Worm (Caenorhabditis elegans) whole organism, young adult: ENCODE results near the gene gss-1.

Source experiments
- B0336.3 ChIP-seq: fragments of 200-800 bp; sonication (Bioruptor generic); IDR thresholded peaks from 2 replicates; pipeline ENCODE4 v1.3.6; 2022; ENCODE audit warnings: missing genetic modification characterization, missing compliant biosample characterization
- C17E4.6 ChIP-seq: fragments of 200-800 bp; sonication (Bioruptor generic); IDR thresholded peaks from 2 replicates; pipeline ENCODE4 v1.3.6; 2022; ENCODE audit warnings: missing genetic modification reagents, missing genetic modification characterization, missing compliant biosample characterization
- F49E8.2 ChIP-seq: sonication (generic microtip); optimal IDR thresholded peaks from 3 replicates; lab custom pipeline; 2017; ENCODE audit warnings: missing genetic modification characterization, mild to moderate bottlenecking, missing compliant biosample characterization, antibody characterized with exemption, moderate library complexity; ENCODE audit not compliant: insufficient read depth
- F57A8.1 ChIP-seq: fragments of 200-800 bp; sonication (Bioruptor generic); optimal IDR thresholded peaks from 2 replicates; lab custom pipeline; 2018; ENCODE audit warnings: mild to moderate bottlenecking, missing genetic modification characterization, moderate library complexity, missing compliant biosample characterization
- K11D2.4 ChIP-seq: fragments of 200-800 bp; sonication (Bioruptor generic); IDR thresholded peaks from 2 replicates; pipeline ENCODE4 v1.3.6; 2022; ENCODE audit warnings: missing genetic modification reagents, missing genetic modification characterization, missing compliant biosample characterization
- K12H6.12 ChIP-seq: fragments of 200-800 bp; sonication (Bioruptor generic); optimal IDR thresholded peaks from 2 replicates; lab custom pipeline; 2018; ENCODE audit warnings: mild to moderate bottlenecking, missing genetic modification characterization, missing compliant biosample characterization
- Y56A3A.18 ChIP-seq: fragments of 200-800 bp; sonication (Bioruptor generic); IDR thresholded peaks from 2 replicates; pipeline ENCODE4 v1.3.6; 2022; ENCODE audit warnings: missing genetic modification reagents, missing genetic modification characterization, missing compliant biosample characterization
- Y67H2A.10 ChIP-seq: fragments of 200-800 bp; sonication (Bioruptor generic); conservative IDR thresholded peaks from 2 replicates; pipeline ENCODE4 v1.3.6; 2022; ENCODE audit warnings: missing genetic modification reagents, missing genetic modification characterization, missing compliant biosample characterization
- Y79H2A.3 ChIP-seq: fragments of 200-800 bp; sonication (Bioruptor generic); conservative IDR thresholded peaks from 2 replicates; pipeline ENCODE4 v1.3.6; 2022; ENCODE audit warnings: missing genetic modification reagents, missing genetic modification characterization, missing compliant biosample characterization
- ama-1 ChIP-seq, 3 experiments: fragments of 150-350 bp in 1 of 3; sonication (generic microtip) in 2 of 3; optimal IDR thresholded peaks; 2 replicates each; lab custom pipeline; 2014 to 2018; ENCODE audit warnings: missing biosample characterization in 2 of 3, missing genetic modification characterization in 2 of 3, missing genetic modification reagents in 2 of 3
- aptf-2 ChIP-seq: fragments of 200-800 bp; sonication (Bioruptor generic); conservative IDR thresholded peaks from 2 replicates; pipeline ENCODE4 v1.3.6; 2022; ENCODE audit warnings: missing genetic modification reagents, missing genetic modification characterization, missing compliant biosample characterization
- attf-6 ChIP-seq: fragments of 200-800 bp; sonication (Bioruptor generic); IDR thresholded peaks from 2 replicates; pipeline ENCODE4 v1.3.6; 2022; ENCODE audit warnings: missing genetic modification reagents, missing genetic modification characterization, missing compliant biosample characterization
- bed-1 ChIP-seq: fragments of 200-800 bp; sonication (Bioruptor generic); IDR thresholded peaks from 2 replicates; pipeline ENCODE4 v1.3.6; 2022; ENCODE audit warnings: missing genetic modification reagents, missing genetic modification characterization, missing compliant biosample characterization
- ceh-100 ChIP-seq: fragments of 200-800 bp; sonication (Bioruptor generic); IDR thresholded peaks from 2 replicates; pipeline ENCODE4 v1.3.6; 2022; ENCODE audit warnings: missing genetic modification reagents, missing genetic modification characterization, missing compliant biosample characterization
- efl-1 ChIP-seq: fragments of 150-350 bp; optimal IDR thresholded peaks from 2 replicates; lab custom pipeline; 2014; ENCODE audit warnings: missing biosample characterization, missing genetic modification reagents, missing genetic modification characterization
- gei-17 ChIP-seq: fragments of 200-800 bp; sonication (Bioruptor generic); optimal IDR thresholded peaks from 2 replicates; lab custom pipeline; 2018; ENCODE audit warnings: mild to moderate bottlenecking, missing genetic modification characterization, missing compliant biosample characterization
- hmg-1.2 ChIP-seq: fragments of 200-800 bp; sonication (Bioruptor generic); IDR thresholded peaks from 2 replicates; pipeline ENCODE4 v1.3.6; 2022; ENCODE audit warnings: missing genetic modification reagents, missing genetic modification characterization, missing compliant biosample characterization
- hmg-20 ChIP-seq: fragments of 200-800 bp; sonication (Bioruptor generic); IDR thresholded peaks from 2 replicates; pipeline ENCODE4 v1.3.6; 2022; ENCODE audit warnings: missing genetic modification reagents, missing genetic modification characterization, missing compliant biosample characterization
- let-526 ChIP-seq: fragments of 200-800 bp; sonication (Bioruptor generic); IDR thresholded peaks from 2 replicates; pipeline ENCODE4 v1.3.6; 2022; ENCODE audit warnings: missing genetic modification reagents, missing genetic modification characterization, missing compliant biosample characterization
- lin-35 ChIP-seq, 3 experiments: fragments of 150-350 bp in 2 of 3; sonication (generic microtip) in 1 of 3; optimal IDR thresholded peaks; 2 replicates each; lab custom pipeline; 2014 to 2018; ENCODE audit warnings: missing biosample characterization in 3 of 3, missing genetic modification characterization in 3 of 3, missing genetic modification reagents in 3 of 3
- lsy-27 ChIP-seq: sonication (generic microtip); optimal IDR thresholded peaks from 2 replicates; lab custom pipeline; 2017; ENCODE audit warnings: missing genetic modification characterization, mild to moderate bottlenecking, missing compliant biosample characterization, antibody characterized with exemption, missing genotype, borderline replicate concordance; ENCODE audit not compliant: insufficient read depth
- mel-28 ChIP-seq: sonication (generic microtip); optimal IDR thresholded peaks from 2 replicates; lab custom pipeline; 2016; ENCODE audit warnings: borderline replicate concordance, mild to moderate bottlenecking, missing genetic modification characterization, missing compliant biosample characterization
- nfya-1 ChIP-seq: sonication (generic microtip); optimal IDR thresholded peaks from 2 replicates; lab custom pipeline; 2017; ENCODE audit warnings: antibody characterized with exemption, missing compliant biosample characterization, missing genetic modification characterization, borderline replicate concordance; ENCODE audit not compliant: insufficient read depth
- nhr-27 ChIP-seq: fragments of 200-800 bp; sonication (Bioruptor generic); optimal IDR thresholded peaks from 2 replicates; lab custom pipeline; 2018; ENCODE audit warnings: mild to moderate bottlenecking, missing genetic modification characterization, moderate library complexity, missing compliant biosample characterization
- nhr-80 ChIP-seq: sonication (generic microtip); optimal IDR thresholded peaks from 2 replicates; lab custom pipeline; 2016; ENCODE audit warnings: missing genetic modification characterization, missing compliant biosample characterization
- nhr-90 ChIP-seq: sonication (generic microtip); optimal IDR thresholded peaks from 2 replicates; lab custom pipeline; 2016; ENCODE audit warnings: missing genotype, mild to moderate bottlenecking, missing genetic modification characterization, missing compliant biosample characterization
- pbrm-1 ChIP-seq: fragments of 200-800 bp; sonication (Bioruptor generic); IDR thresholded peaks from 2 replicates; pipeline ENCODE4 v1.3.6; 2022; ENCODE audit warnings: missing genetic modification reagents, missing genetic modification characterization, missing compliant biosample characterization
- repo-1 ChIP-seq: sonication (generic microtip); optimal IDR thresholded peaks from 2 replicates; lab custom pipeline; 2017; ENCODE audit warnings: mild to moderate bottlenecking, missing genetic modification characterization, missing compliant biosample characterization
- snpc-1.3 ChIP-seq: sonication (generic microtip); optimal IDR thresholded peaks from 2 replicates; lab custom pipeline; 2017; ENCODE audit warnings: missing genetic modification characterization, mild to moderate bottlenecking, missing compliant biosample characterization, antibody characterized with exemption, moderate library complexity, missing genotype, missing genetic modification reagents; ENCODE audit not compliant: insufficient read depth
- snpc-3.4 ChIP-seq: sonication (generic microtip); optimal IDR thresholded peaks from 2 replicates; lab custom pipeline; 2017; ENCODE audit warnings: missing genetic modification characterization, mild to moderate bottlenecking, missing compliant biosample characterization, antibody characterized with exemption, moderate library complexity, missing genotype, missing genetic modification reagents
- snpc-4 ChIP-seq, 5 experiments: fragments of 150-350 bp in 1 of 5; sonication (generic microtip) in 4 of 5; optimal IDR thresholded peaks; 2 replicates each; lab custom pipeline; 2014 to 2018; ENCODE audit warnings: missing genetic modification characterization in 5 of 5, missing biosample characterization in 3 of 5, antibody characterized with exemption in 2 of 5, mild to moderate bottlenecking in 2 of 5, missing compliant biosample characterization in 2 of 5, missing genotype in 2 of 5, moderate library complexity in 2 of 5, missing genetic modification reagents in 1 of 5
- somi-1 ChIP-seq: fragments of 200-800 bp; sonication (Bioruptor generic); optimal IDR thresholded peaks from 2 replicates; lab custom pipeline; 2018; ENCODE audit warnings: mild to moderate bottlenecking, missing genetic modification characterization, missing compliant biosample characterization
- tbx-9 ChIP-seq: sonication (generic microtip); optimal IDR thresholded peaks from 2 replicates; lab custom pipeline; 2016; ENCODE audit warnings: borderline replicate concordance, missing genetic modification characterization, inconsistent platforms, missing compliant biosample characterization
- unc-130 ChIP-seq: sonication (generic microtip); optimal IDR thresholded peaks from 2 replicates; lab custom pipeline; 2016; ENCODE audit warnings: missing genetic modification reagents, missing genetic modification characterization, missing compliant biosample characterization
- zim-3 ChIP-seq: sonication (generic microtip); optimal IDR thresholded peaks from 2 replicates; lab custom pipeline; 2017; ENCODE audit warnings: mild to moderate bottlenecking, missing genetic modification characterization, moderate library complexity, missing compliant biosample characterization
- ztf-18 ChIP-seq: sonication (generic microtip); optimal IDR thresholded peaks from 2 replicates; lab custom pipeline; 2016; ENCODE audit warnings: missing genotype, mild to moderate bottlenecking, missing genetic modification characterization, missing compliant biosample characterization

Gene gss-1

ce11 chrII:9440060-9440459 is 23.8 kb upstream of the gss-1 start, which contains the start of gene chil-17:
Gene chil-17, minus strand, starts transcription at chrII:9440160.
- TF ChIP-seq snpc-1.3 (tag; lab: Kevin White, UChicago) (no peak), repo-1 (tag; lab: Kevin White, UChicago) (no peak), pbrm-1 (GFP tag; lab: Robert Waterston, UW) (no peak), unc-130 (GFP tag; lab: Kevin White, UChicago) (no peak), F57A8.1 (GFP tag; lab: Kevin White, UChicago) (no peak), B0336.3 (GFP tag; lab: Robert Waterston, UW) (no peak), nhr-80 (no peak), bed-1 (GFP tag; lab: Robert Waterston, UW) (no peak), snpc-3.4 (tag; lab: Kevin White, UChicago) (no peak), C17E4.6 (no peak), snpc-4 (GFP tag; optimal IDR thresholded peaks at IDR 0.05; lab: Kevin White, UChicago) (no peak), snpc-4 (tag; optimal IDR thresholded peaks at IDR 0.05; lab: Kevin White, UChicago) (no peak), aptf-2 (GFP tag; lab: Robert Waterston, UW) (no peak), Y67H2A.10 (no peak)
- TF ChIP-seq, all 124 proteins: peak for 0

ce11 chrII:9438853-9439252 is 22.6 kb upstream of the gss-1 start:
- TF ChIP-seq mel-28 (tag; lab: Kevin White, UChicago): no peak
- no peak for TF ChIP-seq zim-3 (tag; lab: Kevin White, UChicago)
- no peak for TF ChIP-seq hmg-1.2 (GFP tag; lab: Robert Waterston, UW)
- TF ChIP-seq somi-1 (GFP tag; lab: Kevin White, UChicago): no peak
- TF ChIP-seq Y56A3A.18: no peak
- no peak for TF ChIP-seq ceh-100 (GFP tag; lab: Robert Waterston, UW)
- TF ChIP-seq K11D2.4 (GFP tag; lab: Robert Waterston, UW): no peak
- TF ChIP-seq Y67H2A.10: no peak

- TF ChIP-seq let-526 (GFP tag; lab: Robert Waterston, UW): no peak
- no peak for TF ChIP-seq ztf-18
- no peak for TF ChIP-seq efl-1 (GFP tag; lab: Kevin White, UChicago)
- TF ChIP-seq ama-1 (optimal IDR thresholded peaks at IDR 0.05; lab: Kevin White, UChicago): no peak
- TF ChIP-seq ama-1 (GFP tag; optimal IDR thresholded peaks at IDR 0.05; lab: Kevin White, UChicago): no peak
- no peak for TF ChIP-seq nhr-90
- TF ChIP-seq nhr-27: no peak
- TF ChIP-seq K12H6.12 (tag; lab: Kevin White, UChicago): no peak
- TF ChIP-seq lin-35 (GFP tag; optimal IDR thresholded peaks at IDR 0.05; lab: Kevin White, UChicago): no peak
- TF ChIP-seq F49E8.2 (tag; lab: Kevin White, UChicago): no peak
- TF ChIP-seq gei-17: no peak
- no peak for TF ChIP-seq tbx-9 (tag; lab: Kevin White, UChicago)
- no peak for TF ChIP-seq attf-6 (GFP tag; lab: Robert Waterston, UW)
- no peak for TF ChIP-seq nfya-1 (tag; lab: Kevin White, UChicago)
- TF ChIP-seq Y79H2A.3: no peak
- no peak for TF ChIP-seq hmg-20 (GFP tag; lab: Robert Waterston, UW)
- TF ChIP-seq lsy-27 (tag; lab: Kevin White, UChicago): no peak
- TF ChIP-seq, all 124 proteins: peak for 0
Measured at ce11 chrII:9438227-9438626, 22.0 kb upstream of the gss-1 start, which contains the start of gene chil-13. Gene chil-13, minus strand, starts transcription at chrII:9438327.
